Worm (Caenorhabditis elegans) whole organism, young adult: ENCODE measurements around the gene E02H1.5.
A peak's percentile ranks its signal among the peaks of the same experiment; 100 is the strongest.

Experiments
- D2030.7 ChIP-seq: fragments of 200-800 bp; sonication (Bioruptor generic); IDR thresholded peaks from 2 replicates; pipeline ENCODE4 v1.3.6; 2022; ENCODE audit warnings: missing genetic modification reagents, missing genetic modification characterization, missing compliant biosample characterization
- F10E7.11 ChIP-seq: sonication (generic microtip); optimal IDR thresholded peaks from 2 replicates; lab custom pipeline; 2017; ENCODE audit warnings: mild to moderate bottlenecking, missing genetic modification characterization, moderate library complexity, missing compliant biosample characterization
- F37B4.10 ChIP-seq: fragments of 200-800 bp; sonication (Bioruptor generic); IDR thresholded peaks from 2 replicates; pipeline ENCODE4 v1.3.6; 2022; ENCODE audit warnings: missing genetic modification characterization, missing compliant biosample characterization
- F49E8.2 ChIP-seq: sonication (generic microtip); optimal IDR thresholded peaks from 3 replicates; lab custom pipeline; 2017; ENCODE audit warnings: missing genetic modification characterization, mild to moderate bottlenecking, missing compliant biosample characterization, antibody characterized with exemption, moderate library complexity; ENCODE audit not compliant: insufficient read depth
- F52B5.7 ChIP-seq: sonication (generic microtip); optimal IDR thresholded peaks from 2 replicates; lab custom pipeline; 2016; ENCODE audit warnings: mild to moderate bottlenecking, missing genetic modification characterization, missing compliant biosample characterization
- F57C9.4 ChIP-seq: sonication (generic microtip); optimal IDR thresholded peaks from 2 replicates; lab custom pipeline; 2017; ENCODE audit warnings: mild to moderate bottlenecking, missing genetic modification characterization, missing compliant biosample characterization
- K11D2.4 ChIP-seq: fragments of 200-800 bp; sonication (Bioruptor generic); IDR thresholded peaks from 2 replicates; pipeline ENCODE4 v1.3.6; 2022; ENCODE audit warnings: missing genetic modification reagents, missing genetic modification characterization, missing compliant biosample characterization
- T26A5.8 ChIP-seq: sonication (generic microtip); optimal IDR thresholded peaks from 2 replicates; lab custom pipeline; 2016; ENCODE audit warnings: missing genetic modification characterization, missing compliant biosample characterization
- Y53F4B.3 ChIP-seq: fragments of 200-800 bp; sonication (Bioruptor generic); IDR thresholded peaks from 2 replicates; pipeline ENCODE4 v1.3.6; 2022; ENCODE audit warnings: missing genetic modification reagents, missing genetic modification characterization, missing compliant biosample characterization
- Y53G8AR.9 ChIP-seq: fragments of 200-800 bp; sonication (Bioruptor generic); conservative IDR thresholded peaks from 2 replicates; pipeline ENCODE4 v1.3.6; 2022; ENCODE audit warnings: missing genetic modification reagents, missing genetic modification characterization, missing compliant biosample characterization
- Y95B8A.8 ChIP-seq: fragments of 200-800 bp; sonication (Bioruptor generic); IDR thresholded peaks from 2 replicates; pipeline ENCODE4 v1.3.6; 2022; ENCODE audit warnings: missing genetic modification reagents, missing genetic modification characterization, missing compliant biosample characterization
- ZK185.1 ChIP-seq: sonication (generic microtip); optimal IDR thresholded peaks from 2 replicates; lab custom pipeline; 2016; ENCODE audit warnings: mild to moderate bottlenecking, missing genetic modification characterization, missing compliant biosample characterization; ENCODE audit not compliant: poor library complexity, severe bottlenecking
- aptf-3 ChIP-seq: fragments of 200-800 bp; sonication (Bioruptor generic); IDR thresholded peaks from 2 replicates; pipeline ENCODE4 v1.3.6; 2022; ENCODE audit warnings: missing genetic modification characterization, missing compliant biosample characterization
- attf-5 ChIP-seq: fragments of 200-800 bp; sonication (Bioruptor generic); optimal IDR thresholded peaks from 2 replicates; lab custom pipeline; 2018; ENCODE audit warnings: mild to moderate bottlenecking, missing genetic modification characterization, missing compliant biosample characterization
- bed-1 ChIP-seq: fragments of 200-800 bp; sonication (Bioruptor generic); IDR thresholded peaks from 2 replicates; pipeline ENCODE4 v1.3.6; 2022; ENCODE audit warnings: missing genetic modification reagents, missing genetic modification characterization, missing compliant biosample characterization
- bed-2 ChIP-seq: fragments of 200-800 bp; sonication (Bioruptor generic); IDR thresholded peaks from 2 replicates; pipeline ENCODE4 v1.3.6; 2022; ENCODE audit warnings: missing genetic modification reagents, missing genetic modification characterization, missing compliant biosample characterization
- cebp-1 ChIP-seq, 2 experiments: fragments of 200-800 bp in 1 of 2; sonication (Bioruptor generic) in 1 of 2; sonication (generic microtip) in 1 of 2; IDR thresholded peaks in 1 of 2; optimal IDR thresholded peaks in 1 of 2; 2 replicates each; pipeline versions ENCODE4 v1.3.6 to Lab custom; 2017 to 2022; ENCODE audit warnings: missing compliant biosample characterization in 2 of 2, missing genetic modification characterization in 2 of 2, mild to moderate bottlenecking in 1 of 2, missing genetic modification reagents in 1 of 2, moderate library complexity in 1 of 2
- ceh-58 ChIP-seq: fragments of 200-800 bp; sonication (Bioruptor generic); IDR thresholded peaks from 2 replicates; pipeline ENCODE4 v1.3.6; 2022; ENCODE audit warnings: missing genetic modification characterization, missing compliant biosample characterization
- ceh-79 ChIP-seq: sonication (generic microtip); optimal IDR thresholded peaks from 2 replicates; lab custom pipeline; 2017; ENCODE audit warnings: mild to moderate bottlenecking, missing genetic modification characterization, missing compliant biosample characterization
- ceh-91 ChIP-seq: fragments of 200-800 bp; sonication (Bioruptor generic); IDR thresholded peaks from 2 replicates; pipeline ENCODE4 v1.3.6; 2022; ENCODE audit warnings: missing genetic modification reagents, missing genetic modification characterization, missing compliant biosample characterization
- chd-7 ChIP-seq: sonication (generic microtip); optimal IDR thresholded peaks from 2 replicates; lab custom pipeline; 2016; ENCODE audit warnings: mild to moderate bottlenecking, missing genetic modification characterization, moderate library complexity, missing compliant biosample characterization
- dpl-1 ChIP-seq: fragments of 150-350 bp; optimal IDR thresholded peaks from 2 replicates; lab custom pipeline; 2014; ENCODE audit warnings: missing biosample characterization, missing genetic modification reagents, missing genetic modification characterization
- ekl-4 ChIP-seq: fragments of 200-800 bp; sonication (Bioruptor generic); IDR thresholded peaks from 2 replicates; pipeline ENCODE4 v1.3.6; 2022; ENCODE audit warnings: missing genetic modification reagents, missing genetic modification characterization, missing compliant biosample characterization
- hlh-12 ChIP-seq: sonication (generic microtip); optimal IDR thresholded peaks from 2 replicates; lab custom pipeline; 2016; ENCODE audit warnings: missing genetic modification characterization, missing compliant biosample characterization
- hmg-20 ChIP-seq: fragments of 200-800 bp; sonication (Bioruptor generic); IDR thresholded peaks from 2 replicates; pipeline ENCODE4 v1.3.6; 2022; ENCODE audit warnings: missing genetic modification reagents, missing genetic modification characterization, missing compliant biosample characterization
- hrde-1 ChIP-seq: sonication (generic microtip); optimal IDR thresholded peaks from 2 replicates; lab custom pipeline; 2016; ENCODE audit warnings: missing genetic modification characterization, mild to moderate bottlenecking, missing compliant biosample characterization, moderate library complexity, missing genotype, missing genetic modification reagents, borderline replicate concordance
- hsf-1 ChIP-seq: fragments of 200-800 bp; sonication (Bioruptor generic); IDR thresholded peaks from 2 replicates; pipeline ENCODE4 v1.3.6; 2022; ENCODE audit warnings: missing genetic modification reagents, missing genetic modification characterization, missing compliant biosample characterization
- lag-1 ChIP-seq: fragments of 200-800 bp; sonication (Bioruptor generic); IDR thresholded peaks from 2 replicates; pipeline ENCODE4 v1.3.6; 2022; ENCODE audit warnings: missing genetic modification reagents, missing genetic modification characterization, missing compliant biosample characterization
- let-526 ChIP-seq: fragments of 200-800 bp; sonication (Bioruptor generic); IDR thresholded peaks from 2 replicates; pipeline ENCODE4 v1.3.6; 2022; ENCODE audit warnings: missing genetic modification reagents, missing genetic modification characterization, missing compliant biosample characterization
- lin-26 ChIP-seq: fragments of 200-800 bp; sonication (Bioruptor generic); IDR thresholded peaks from 2 replicates; pipeline ENCODE4 v1.3.6; 2022; ENCODE audit warnings: missing genetic modification reagents, missing genetic modification characterization, missing compliant biosample characterization
- lin-54 ChIP-seq: fragments of 200-800 bp; sonication (Bioruptor generic); optimal IDR thresholded peaks from 2 replicates; lab custom pipeline; 2018; ENCODE audit warnings: mild to moderate bottlenecking, missing genetic modification characterization, missing compliant biosample characterization
- madf-10 ChIP-seq: sonication (generic microtip); optimal IDR thresholded peaks from 2 replicates; lab custom pipeline; 2016; ENCODE audit warnings: mild to moderate bottlenecking, missing genetic modification characterization, missing compliant biosample characterization
- nhr-120 ChIP-seq: fragments of 200-800 bp; sonication (Bioruptor generic); IDR thresholded peaks from 2 replicates; pipeline ENCODE4 v1.3.6; 2022; ENCODE audit warnings: missing genetic modification characterization, missing compliant biosample characterization
- nhr-179 ChIP-seq: sonication (generic microtip); optimal IDR thresholded peaks from 2 replicates; lab custom pipeline; 2016; ENCODE audit warnings: mild to moderate bottlenecking, missing genetic modification characterization, missing compliant biosample characterization
- repo-1 ChIP-seq: sonication (generic microtip); optimal IDR thresholded peaks from 2 replicates; lab custom pipeline; 2017; ENCODE audit warnings: mild to moderate bottlenecking, missing genetic modification characterization, missing compliant biosample characterization
- sdz-38 ChIP-seq: sonication (generic microtip); optimal IDR thresholded peaks from 2 replicates; lab custom pipeline; 2016; ENCODE audit warnings: missing genotype, missing genetic modification characterization, missing compliant biosample characterization
- snpc-3.4 ChIP-seq: sonication (generic microtip); optimal IDR thresholded peaks from 2 replicates; lab custom pipeline; 2017; ENCODE audit warnings: missing genetic modification characterization, mild to moderate bottlenecking, missing compliant biosample characterization, antibody characterized with exemption, moderate library complexity, missing genotype, missing genetic modification reagents
- sptf-2 ChIP-seq: fragments of 200-800 bp; sonication (Bioruptor generic); optimal IDR thresholded peaks from 2 replicates; lab custom pipeline; 2018; ENCODE audit warnings: mild to moderate bottlenecking, missing genetic modification characterization, missing compliant biosample characterization
- tbx-9 ChIP-seq: sonication (generic microtip); optimal IDR thresholded peaks from 2 replicates; lab custom pipeline; 2016; ENCODE audit warnings: borderline replicate concordance, missing genetic modification characterization, inconsistent platforms, missing compliant biosample characterization
- tlf-1 ChIP-seq: fragments of 200-800 bp; sonication (Bioruptor generic); optimal IDR thresholded peaks from 2 replicates; lab custom pipeline; 2018; ENCODE audit warnings: mild to moderate bottlenecking, missing genetic modification characterization, missing compliant biosample characterization
- unc-62 ChIP-seq: fragments of 150-350 bp; optimal IDR thresholded peaks from 2 replicates; lab custom pipeline; 2014; ENCODE audit warnings: missing biosample characterization, missing genetic modification reagents, missing genetic modification characterization
- xnd-1 ChIP-seq: sonication (generic microtip); optimal IDR thresholded peaks from 2 replicates; lab custom pipeline; 2016; ENCODE audit warnings: missing genotype, missing genetic modification reagents, missing genetic modification characterization, missing compliant biosample characterization
- zim-3 ChIP-seq: sonication (generic microtip); optimal IDR thresholded peaks from 2 replicates; lab custom pipeline; 2017; ENCODE audit warnings: mild to moderate bottlenecking, missing genetic modification characterization, moderate library complexity, missing compliant biosample characterization
- ztf-22 ChIP-seq: fragments of 200-800 bp; sonication (Bioruptor generic); optimal IDR thresholded peaks from 2 replicates; lab custom pipeline; 2018; ENCODE audit warnings: mild to moderate bottlenecking, missing genetic modification characterization, moderate library complexity, missing compliant biosample characterization

The E02H1.5 gene

DNA sequence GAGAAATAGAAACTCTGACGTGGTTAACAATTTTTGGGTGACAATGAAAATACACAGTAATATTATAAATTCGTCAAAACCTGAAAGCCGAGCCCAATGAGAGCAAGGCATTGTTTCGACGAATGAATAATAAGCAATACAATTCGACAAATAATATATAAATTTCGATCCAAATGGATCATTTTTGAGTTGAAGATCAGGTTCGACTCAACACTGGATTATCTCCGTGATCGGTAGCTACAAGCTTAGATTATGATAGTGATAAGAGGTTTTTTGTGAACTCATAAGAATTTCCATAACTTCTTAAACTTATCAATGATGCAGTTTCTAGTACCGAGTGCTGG, 22.9 kb downstream of the E02H1.5 start (continued):
- TF ChIP-seq lin-26 = 0 out of 2 replicates have a peak, but pooled peaks have one; percentile 19

DNA sequence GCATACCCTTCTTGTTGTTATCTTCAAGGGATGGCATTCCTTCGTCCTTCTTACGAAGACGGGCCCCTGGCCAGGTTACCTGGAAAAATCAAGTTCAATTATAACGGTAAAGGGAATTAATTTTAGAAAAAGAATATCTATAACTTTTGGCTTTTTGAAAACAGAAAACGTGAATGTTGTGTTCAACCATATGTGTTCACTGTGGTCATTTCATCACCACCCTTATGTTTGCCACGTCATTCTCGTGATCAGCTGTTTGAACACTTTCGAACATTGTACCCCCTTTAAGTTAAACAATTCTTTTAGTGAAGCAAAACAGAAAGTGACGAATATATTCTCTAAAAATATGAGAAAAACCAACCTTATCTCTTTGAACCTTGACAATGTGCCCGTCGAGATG, 23.7 kb downstream of the E02H1.5 start:
- TF ChIP-seq F10E7.11 (tag; lab: Kevin White, UChicago) (peak; percentile 6), zim-3 (tag; lab: Kevin White, UChicago) (peak; percentile 36), ZK185.1 (peak; percentile 37), D2030.7 (no peak), Y95B8A.8 (GFP tag; lab: Robert Waterston, UW) (0 out of 2 replicates have a peak, but pooled peaks have one; percentile 5), cebp-1 (GFP tag; IDR thresholded peaks at IDR 0.05; lab: Robert Waterston, UW) (peak; percentile 75), cebp-1 (tag; optimal IDR thresholded peaks at IDR 0.05; lab: Kevin White, UChicago) (peak; percentile 75), let-526 (GFP tag; lab: Robert Waterston, UW) (peak; percentile 16; the same call in 1 of the 2 replicates), F57C9.4 (tag; lab: Kevin White, UChicago) (no peak)

ce11 chrII:9619402-9619862, 24.4 kb downstream of the E02H1.5 start:
- TF ChIP-seq xnd-1 = no peak
- TF ChIP-seq lag-1 (GFP tag; lab: Robert Waterston, UW) = no peak
- no peak for TF ChIP-seq unc-62 (GFP tag; lab: Kevin White, UChicago)
- TF ChIP-seq madf-10 (tag; lab: Kevin White, UChicago) = peak; percentile 15
- no peak for TF ChIP-seq hmg-20 (GFP tag; lab: Robert Waterston, UW)
- no peak for TF ChIP-seq aptf-3 (GFP tag; lab: Robert Waterston, UW)
- TF ChIP-seq F52B5.7 (tag; lab: Kevin White, UChicago) = no peak
- no peak for TF ChIP-seq lin-26
- TF ChIP-seq let-526 (GFP tag; lab: Robert Waterston, UW) = no peak
- no peak for TF ChIP-seq nhr-179 (tag; lab: Kevin White, UChicago)
- no peak for TF ChIP-seq F10E7.11 (tag; lab: Kevin White, UChicago)
- no peak for TF ChIP-seq cebp-1 (GFP tag; IDR thresholded peaks at IDR 0.05; lab: Robert Waterston, UW)
- peak; percentile 44 for TF ChIP-seq cebp-1 (tag; optimal IDR thresholded peaks at IDR 0.05; lab: Kevin White, UChicago)
- TF ChIP-seq D2030.7 = no peak
- TF ChIP-seq snpc-3.4 (tag; lab: Kevin White, UChicago) = no peak
- TF ChIP-seq ztf-22 (GFP tag; lab: Kevin White, UChicago) = peak; percentile 76
- no peak for TF ChIP-seq F37B4.10
- peak; percentile 50 for TF ChIP-seq attf-5 (GFP tag; lab: Kevin White, UChicago)
- no peak for TF ChIP-seq T26A5.8 (tag; lab: Kevin White, UChicago)
- TF ChIP-seq ceh-58 (GFP tag; lab: Robert Waterston, UW) = no peak
- TF ChIP-seq nhr-120 (GFP tag; lab: Robert Waterston, UW) = no peak
- no peak for TF ChIP-seq hlh-12 (tag; lab: Kevin White, UChicago)
- TF ChIP-seq sptf-2 (GFP tag; lab: Kevin White, UChicago) = no peak
- TF ChIP-seq bed-2 (GFP tag; lab: Robert Waterston, UW) = no peak
- no peak for TF ChIP-seq tbx-9
- no peak for TF ChIP-seq bed-1
- no peak for TF ChIP-seq sdz-38 (tag; lab: Kevin White, UChicago)
- no peak for TF ChIP-seq repo-1 (tag; lab: Kevin White, UChicago)
- TF ChIP-seq tlf-1 (GFP tag; lab: Kevin White, UChicago) = no peak
- no peak; the same call in 1 of the 2 replicates for TF ChIP-seq Y53G8AR.9 (GFP tag; lab: Robert Waterston, UW)
- TF ChIP-seq ekl-4 (GFP tag; lab: Robert Waterston, UW) = no peak
- TF ChIP-seq hrde-1 (tag; lab: Kevin White, UChicago) = no peak
- TF ChIP-seq lin-54 = peak; percentile 25
- TF ChIP-seq hsf-1 (GFP tag; lab: Robert Waterston, UW) = no peak
- no peak for TF ChIP-seq Y95B8A.8 (GFP tag; lab: Robert Waterston, UW)
- no peak for TF ChIP-seq chd-7 (tag; lab: Kevin White, UChicago)
- no peak for TF ChIP-seq dpl-1 (GFP tag; lab: Kevin White, UChicago)
- no peak for TF ChIP-seq F49E8.2
- no peak for TF ChIP-seq ceh-91 (GFP tag; lab: Robert Waterston, UW)
- peak; percentile 19; the same call in 1 of the 2 replicates for TF ChIP-seq K11D2.4 (GFP tag; lab: Robert Waterston, UW)
- no peak for TF ChIP-seq ceh-79
- no peak for TF ChIP-seq Y53F4B.3 (GFP tag; lab: Robert Waterston, UW)
